Fruit fly (Drosophila melanogaster): ENCODE data around the gene Ugt36F1.

Gene Ugt36F1

dm6 chr2L:18846175-18846574 lies 27.0 kb downstream of the Ugt36F1 start:
- no peak for TF ChIP-seq CG11294 (GFP tag; IDR thresholded peaks at IDR 0.05)
- no peak for TF ChIP-seq spab (GFP tag; optimal IDR thresholded peaks at IDR 0.05)
- TF ChIP-seq CG6808 (GFP tag; optimal IDR thresholded peaks at IDR 0.05) = no peak
- TF ChIP-seq CG7368 (GFP tag; optimal IDR thresholded peaks at IDR 0.05) = no peak
- no peak for TF ChIP-seq CG3032 (tag; optimal IDR thresholded peaks at IDR 0.05)
- TF ChIP-seq Ets21C (GFP tag; optimal IDR thresholded peaks at IDR 0.05) = no peak
- TF ChIP-seq CG1621 (tag; optimal IDR thresholded peaks at IDR 0.05) = no peak
- no peak for TF ChIP-seq CG10669 (GFP tag; optimal IDR thresholded peaks at IDR 0.05)
- TF ChIP-seq CG6854 (GFP tag; optimal IDR thresholded peaks at IDR 0.05) = no peak
- TF ChIP-seq ss (GFP tag; optimal IDR thresholded peaks at IDR 0.05) = no peak
- no peak for TF ChIP-seq Hr4 (GFP tag; optimal IDR thresholded peaks at IDR 0.05)

dm6 chr2L:18846843-18847242 lies 27.7 kb downstream of the Ugt36F1 start:
- TF ChIP-seq Hr4 (GFP tag; optimal IDR thresholded peaks at IDR 0.05) (no peak), net (GFP tag; optimal IDR thresholded peaks at IDR 0.05) (no peak), esn (GFP tag; optimal IDR thresholded peaks at IDR 0.05) (no peak), cyc (GFP tag; optimal IDR thresholded peaks at IDR 0.05) (no peak), OdsH (GFP tag; optimal IDR thresholded peaks at IDR 0.05) (no peak), CG11902 (GFP tag; optimal IDR thresholded peaks at IDR 0.05) (no peak), Met (GFP tag; optimal IDR thresholded peaks at IDR 0.05) (no peak), lz (GFP tag; optimal IDR thresholded peaks at IDR 0.05) (no peak), CG16779 (tag; optimal IDR thresholded peaks at IDR 0.05) (no peak), CG4318 (GFP tag; optimal IDR thresholded peaks at IDR 0.05) (no peak), dac (GFP tag; optimal IDR thresholded peaks at IDR 0.05) (no peak), CG6808 (GFP tag; optimal IDR thresholded peaks at IDR 0.05) (no peak), CG7368 (GFP tag; optimal IDR thresholded peaks at IDR 0.05) (no peak), CG15336 (GFP tag; IDR thresholded peaks at IDR 0.05) (no peak), acj6 (GFP tag; optimal IDR thresholded peaks at IDR 0.05) (no peak), fd59A (GFP tag; optimal IDR thresholded peaks at IDR 0.05) (no peak), fkh (GFP tag; optimal IDR thresholded peaks at IDR 0.05) (no peak)

dm6 chr2L:18852249-18852648 lies 33.1 kb downstream of the Ugt36F1 start:
- TF ChIP-seq CG3032 (tag; optimal IDR thresholded peaks at IDR 0.05) (no peak), salr (GFP tag; optimal IDR thresholded peaks at IDR 0.05) (no peak)

- TF ChIP-seq fd85E (GFP tag; optimal IDR thresholded peaks at IDR 0.05) (peak; percentile 66), Blimp-1 (GFP tag; optimal IDR thresholded peaks at IDR 0.05) (peak; percentile 84), svp (GFP tag) (peak; percentile 99), pdm3 (GFP tag; optimal IDR thresholded peaks at IDR 0.05) (peak; percentile 98), Ets21C (GFP tag; optimal IDR thresholded peaks at IDR 0.05) (peak; percentile 96), salr (GFP tag; optimal IDR thresholded peaks at IDR 0.05) (peak; percentile 90 to 93), Gug (GFP tag; IDR thresholded peaks at IDR 0.05) (peak; percentile 96), CG32006 (GFP tag; optimal IDR thresholded peaks at IDR 0.05) (peak; percentile 97), Met (GFP tag; optimal IDR thresholded peaks at IDR 0.05) (peak; percentile 98), dac (GFP tag; optimal IDR thresholded peaks at IDR 0.05) (peak; percentile 93), CG6854 (GFP tag; optimal IDR thresholded peaks at IDR 0.05) (peak; percentile 92), CG9139 (GFP tag; optimal IDR thresholded peaks at IDR 0.05) (peak; percentile 92), CG10669 (GFP tag; optimal IDR thresholded peaks at IDR 0.05) (peak; percentile 94), Sox102F (GFP tag; optimal IDR thresholded peaks at IDR 0.05) (peak; percentile 97), CG6276 (GFP tag; optimal IDR thresholded peaks at IDR 0.05) (peak; percentile 91), acj6 (GFP tag; optimal IDR thresholded peaks at IDR 0.05) (peak; percentile 98), eg (GFP tag; IDR thresholded peaks at IDR 0.05) (peak; percentile 98), CG34406 (GFP tag; optimal IDR thresholded peaks at IDR 0.05) (peak; percentile 95), Sox14 (GFP tag; optimal IDR thresholded peaks at IDR 0.05) (peak; percentile 98), Eip93F (GFP tag; optimal IDR thresholded peaks at IDR 0.05) (peak; percentile 85), Hr4 (GFP tag; optimal IDR thresholded peaks at IDR 0.05) (peak; percentile 98), CG15336 (GFP tag; IDR thresholded peaks at IDR 0.05) (peak; percentile 95), CG6792 (GFP tag; optimal IDR thresholded peaks at IDR 0.05) (peak; percentile 94), CG6808 (GFP tag; optimal IDR thresholded peaks at IDR 0.05) (peak; percentile 94), Smox (GFP tag; optimal IDR thresholded peaks at IDR 0.05) (peak; percentile 97), CG3032 (tag; optimal IDR thresholded peaks at IDR 0.05) (peak; percentile 96), Lpt (GFP tag; optimal IDR thresholded peaks at IDR 0.05) (peak; percentile 93), lz (GFP tag; optimal IDR thresholded peaks at IDR 0.05) (peak; percentile 98), Sox15 (GFP tag; optimal IDR thresholded peaks at IDR 0.05) (peak; percentile 95), vri (GFP tag; optimal IDR thresholded peaks at IDR 0.05) (peak; percentile 96), Ets96B (tag; optimal IDR thresholded peaks at IDR 0.05) (peak; percentile 95)
These were observed 38.5 kb downstream of the Ugt36F1 start for dm6 chr2L:18857635-18858059.
